Fruit fly (Drosophila melanogaster): Measurements from ENCODE around the gene Jon99Cii.

Gene Jon99Cii

DNA sequence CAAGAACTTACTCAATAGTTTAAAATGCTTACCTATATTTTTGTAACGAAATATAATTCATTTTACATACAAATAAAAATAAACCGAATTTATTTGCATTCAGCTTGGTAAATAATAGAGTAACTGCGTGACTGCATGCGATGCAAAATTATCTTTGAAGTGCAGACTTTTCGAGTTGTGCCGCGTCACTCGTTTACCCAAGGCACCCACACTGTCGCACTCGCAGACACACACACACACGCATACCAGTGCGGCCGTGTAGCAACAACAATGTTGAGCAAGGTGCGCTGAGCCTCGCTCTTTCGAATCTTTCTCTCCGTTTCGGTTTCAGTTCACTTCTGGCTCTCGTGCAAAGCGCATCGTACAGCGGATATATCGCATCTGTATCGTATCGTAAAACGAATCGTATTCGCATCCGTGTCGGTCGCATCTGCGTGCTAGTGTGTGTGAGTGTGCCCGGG, 47.7 kb downstream of the Jon99Cii start, which contains the start of gene CG31038 (continued):
- TF ChIP-seq C15 (GFP tag; IDR thresholded peaks at IDR 0.05), result no peak
- TF ChIP-seq CG6791 (GFP tag; IDR thresholded peaks at IDR 0.05; ENCODE audit: partially characterized antibody), result peak; percentile 69; the same call in 2 of the 3 replicates
- no peak for TF ChIP-seq pan (optimal IDR thresholded peaks at IDR 0.05)
- peak in 1 of 2 experiments; percentile 62 for TF ChIP-seq pan (GFP tag; optimal IDR thresholded peaks at IDR 0.05 in 1 of 2, IDR thresholded peaks at IDR 0.05 in 1 of 2)
- TF ChIP-seq slbo (GFP tag; IDR thresholded peaks at IDR 0.05), result peak; percentile 33; the same call in 1 of the 2 replicates
- peak; percentile 77 for TF ChIP-seq nom (GFP tag; optimal IDR thresholded peaks at IDR 0.05)
- TF ChIP-seq CG12236 (GFP tag; optimal IDR thresholded peaks at IDR 0.05), result no peak
- 0 out of 2 replicates have a peak, but pooled peaks have one; percentile 3 for TF ChIP-seq aop (GFP tag; IDR thresholded peaks at IDR 0.05)
- peak; percentile 78 for TF ChIP-seq Deaf1 (tag; optimal IDR thresholded peaks at IDR 0.05)
- no peak for TF ChIP-seq fd96Cb (tag; optimal IDR thresholded peaks at IDR 0.05)
- TF ChIP-seq CG1647 (GFP tag; optimal IDR thresholded peaks at IDR 0.05), result no peak
- no peak for TF ChIP-seq fd64A (GFP tag; optimal IDR thresholded peaks at IDR 0.05)
- no peak for TF ChIP-seq seq (GFP tag; IDR thresholded peaks at IDR 0.05)
- TF ChIP-seq B-H2 (GFP tag; optimal IDR thresholded peaks at IDR 0.05), result no peak
- TF ChIP-seq Max (GFP tag; optimal IDR thresholded peaks at IDR 0.05), result no peak
- TF ChIP-seq Spps (tag; optimal IDR thresholded peaks at IDR 0.05), result no peak
- TF ChIP-seq unc-4 (GFP tag; IDR thresholded peaks at IDR 0.05; ENCODE audit: partially characterized antibody), result peak; percentile 40; the same call in 1 of the 2 replicates
- TF ChIP-seq CG15269 (tag; optimal IDR thresholded peaks at IDR 0.05), result peak; percentile 3
- peak; percentile 40 for TF ChIP-seq CrebB (tag; optimal IDR thresholded peaks at IDR 0.05)
- TF ChIP-seq CG15479 (GFP tag; optimal IDR thresholded peaks at IDR 0.05), result peak; percentile 85
- TF ChIP-seq D19A (tag; optimal IDR thresholded peaks at IDR 0.05), result peak; percentile 91
- no peak for TF ChIP-seq eyg (GFP tag; optimal IDR thresholded peaks at IDR 0.05)
- no peak for TF ChIP-seq CHES-1-like (GFP tag; optimal IDR thresholded peaks at IDR 0.05)
- TF ChIP-seq CG14014 (GFP tag; IDR thresholded peaks at IDR 0.05), result no peak
- TF ChIP-seq sens-2 (GFP tag; IDR thresholded peaks at IDR 0.05), result peak; percentile 41; the same call in 1 of the 2 replicates
- peak; percentile 88 for TF ChIP-seq Med (GFP tag)
- TF ChIP-seq Dfd (GFP tag; optimal IDR thresholded peaks at IDR 0.05), result no peak
- TF ChIP-seq exex (tag; optimal IDR thresholded peaks at IDR 0.05), result no peak
- TF ChIP-seq CG6683 (GFP tag; optimal IDR thresholded peaks at IDR 0.05), result no peak
- TF ChIP-seq CG4360 (GFP tag; IDR thresholded peaks at IDR 0.05), result peak; percentile 83
- no peak for TF ChIP-seq CG9437 (GFP tag; optimal IDR thresholded peaks at IDR 0.05)
- TF ChIP-seq pzg (GFP tag; optimal IDR thresholded peaks at IDR 0.05), result no peak
- TF ChIP-seq CG31388 (GFP tag; optimal IDR thresholded peaks at IDR 0.05), result no peak
- no peak for TF ChIP-seq Poxn (GFP tag; IDR thresholded peaks at IDR 0.05)
- TF ChIP-seq CG11723 (GFP tag; optimal IDR thresholded peaks at IDR 0.05), result peak; percentile 38
- peak; percentile 56 for TF ChIP-seq Bgb (GFP tag; IDR thresholded peaks at IDR 0.05; ENCODE audit: partially characterized antibody)
- peak; percentile 29; the same call in 1 of the 3 replicates for TF ChIP-seq otp (GFP tag; IDR thresholded peaks at IDR 0.05)
- no peak; the same call in 1 of the 2 replicates for TF ChIP-seq CG1024 (GFP tag; IDR thresholded peaks at IDR 0.05)
- peak; percentile 50; the same call in 1 of the 2 replicates for TF ChIP-seq tna (GFP tag; IDR thresholded peaks at IDR 0.05; ENCODE audit: partially characterized antibody)
- peak; percentile 10 for TF ChIP-seq Sox102F (GFP tag; optimal IDR thresholded peaks at IDR 0.05)
- TF ChIP-seq pros (GFP tag; optimal IDR thresholded peaks at IDR 0.05), result peak; percentile 34
- TF ChIP-seq Mad (GFP tag; optimal IDR thresholded peaks at IDR 0.05), result no peak
- TF ChIP-seq CG8924 (tag; optimal IDR thresholded peaks at IDR 0.05), result peak; percentile 13
- TF ChIP-seq CG17568 (GFP tag; optimal IDR thresholded peaks at IDR 0.05), result no peak
- peak; percentile 74; the same call in 2 of the 3 replicates for TF ChIP-seq zen2 (GFP tag; IDR thresholded peaks at IDR 0.05; ENCODE audit: partially characterized antibody)
- peak; percentile 13 for TF ChIP-seq BEAF-32 (GFP tag; optimal IDR thresholded peaks at IDR 0.05)
- no peak for TF ChIP-seq crol (GFP tag; IDR thresholded peaks at IDR 0.05)
- TF ChIP-seq stwl (tag; optimal IDR thresholded peaks at IDR 0.05), result peak; percentile 13
- 0 out of 2 replicates have a peak, but pooled peaks have one; percentile 30 for TF ChIP-seq sna (GFP tag; IDR thresholded peaks at IDR 0.05; ENCODE audit: partially characterized antibody)
